Fruit fly (Drosophila melanogaster) whole organism, prepupa: ENCODE measurements around the gene SamDC.

Source experiments
- CG10631 ChIP-seq: fragments of 200-800 bp; sonication (Bioruptor generic); optimal IDR thresholded peaks from 2 replicates; lab custom pipeline; 2016; ENCODE audit warnings: missing biosample characterization, missing genetic modification characterization
- CG10669 ChIP-seq: fragments of 200-800 bp; sonication (Bioruptor generic); optimal IDR thresholded peaks from 3 replicates; lab custom pipeline; 2018; ENCODE audit warnings: missing biosample characterization, mild to moderate bottlenecking, missing genetic modification characterization, moderate library complexity
- CG11294 ChIP-seq: fragments of 200-800 bp; sonication (Bioruptor generic); IDR thresholded peaks from 2 replicates; pipeline ENCODE4 v1.3.6; 2022; ENCODE audit warnings: missing biosample characterization, missing genetic modification characterization
- CG11762 ChIP-seq: fragments of 200-800 bp; sonication (Bioruptor generic); optimal IDR thresholded peaks from 3 replicates; lab custom pipeline; 2016; ENCODE audit warnings: missing biosample characterization, missing genetic modification characterization; ENCODE audit not compliant: insufficient read depth
- CG15336 ChIP-seq: fragments of 200-800 bp; sonication (Bioruptor generic); IDR thresholded peaks from 2 replicates; pipeline ENCODE4 v1.3.6; 2022; ENCODE audit warnings: missing biosample characterization, missing genetic modification characterization
- CG3032 ChIP-seq: fragments of 200-800 bp; optimal IDR thresholded peaks from 2 replicates; lab custom pipeline; 2019; ENCODE audit warnings: missing biosample characterization, mild to moderate bottlenecking, missing genetic modification characterization, moderate library complexity
- CG32006 ChIP-seq: fragments of 200-800 bp; sonication (Bioruptor generic); optimal IDR thresholded peaks from 3 replicates; lab custom pipeline; 2017; ENCODE audit warnings: missing biosample characterization, mild to moderate bottlenecking, missing genetic modification characterization
- CG34406 ChIP-seq: fragments of 200-800 bp; sonication (Bioruptor generic); optimal IDR thresholded peaks from 3 replicates; lab custom pipeline; 2016; ENCODE audit warnings: missing biosample characterization, missing genetic modification characterization
- CG4318 ChIP-seq: fragments of 200-800 bp; sonication (Bioruptor generic); optimal IDR thresholded peaks from 3 replicates; lab custom pipeline; 2017; ENCODE audit warnings: missing biosample characterization, mild to moderate bottlenecking, missing genetic modification characterization
- CG6163 ChIP-seq: fragments of 200-800 bp; sonication (Bioruptor generic); IDR thresholded peaks from 3 replicates; pipeline ENCODE4 v1.3.6; 2022; ENCODE audit warnings: missing biosample characterization, missing genetic modification characterization
- CG7368 ChIP-seq: fragments of 200-800 bp; sonication (Bioruptor generic); optimal IDR thresholded peaks from 3 replicates; lab custom pipeline; 2016; ENCODE audit warnings: missing biosample characterization, missing genetic modification characterization
- Gug ChIP-seq: fragments of 200-800 bp; sonication (Bioruptor generic); IDR thresholded peaks from 2 replicates; pipeline ENCODE4 v1.3.6; 2022; ENCODE audit warnings: missing biosample characterization, missing genetic modification characterization
- Hr38 ChIP-seq: sonication (Bioruptor generic); optimal IDR thresholded peaks from 2 replicates; lab custom pipeline; 2016; ENCODE audit warnings: missing biosample characterization, missing genetic modification characterization
- Hr39 ChIP-seq: fragments of 200-800 bp; sonication (Bioruptor generic); optimal IDR thresholded peaks from 2 replicates; lab custom pipeline; 2016; ENCODE audit warnings: missing biosample characterization, missing genetic modification characterization
- Hr4 ChIP-seq: fragments of 200-800 bp; sonication (Bioruptor generic); optimal IDR thresholded peaks from 3 replicates; lab custom pipeline; 2016; ENCODE audit warnings: missing biosample characterization, missing genetic modification characterization
- achi ChIP-seq: fragments of 200-800 bp; sonication (Bioruptor generic); optimal IDR thresholded peaks from 3 replicates; lab custom pipeline; 2016; ENCODE audit warnings: missing biosample characterization, missing genetic modification characterization
- cyc ChIP-seq: fragments of 200-800 bp; sonication (Bioruptor generic); optimal IDR thresholded peaks from 3 replicates; lab custom pipeline; 2016; ENCODE audit warnings: missing biosample characterization, missing genetic modification characterization
- dsx ChIP-seq: fragments of 200-800 bp; optimal IDR thresholded peaks from 3 replicates; lab custom pipeline; 2019; ENCODE audit warnings: missing biosample characterization, mild to moderate bottlenecking, missing genetic modification characterization, moderate library complexity; ENCODE audit not compliant: poor library complexity, severe bottlenecking
- fd59A ChIP-seq: fragments of 200-800 bp; sonication (Bioruptor generic); optimal IDR thresholded peaks from 2 replicates; lab custom pipeline; 2017; ENCODE audit warnings: missing biosample characterization, mild to moderate bottlenecking, missing genetic modification characterization, missing genetic modification reagents
- lz ChIP-seq: fragments of 200-800 bp; sonication (Bioruptor generic); optimal IDR thresholded peaks from 3 replicates; lab custom pipeline; 2016; ENCODE audit warnings: missing biosample characterization, missing genetic modification characterization
- spab ChIP-seq: fragments of 200-800 bp; sonication (Bioruptor generic); optimal IDR thresholded peaks from 2 replicates; lab custom pipeline; 2017; ENCODE audit warnings: missing biosample characterization, mild to moderate bottlenecking, missing genetic modification characterization, missing genetic modification reagents
- ss ChIP-seq, 2 experiments: fragments of 200-800 bp; sonication (Bioruptor generic); optimal IDR thresholded peaks; 2 replicates in 1 of 2; 3 replicates in 1 of 2; lab custom pipeline; 2017 to 2018; ENCODE audit warnings: mild to moderate bottlenecking in 2 of 2, missing biosample characterization in 2 of 2, missing genetic modification characterization in 2 of 2, moderate library complexity in 1 of 2
- svp ChIP-seq: fragments of 200-800 bp; sonication (Bioruptor generic); peaks from one replicate; lab custom pipeline; 2016; ENCODE audit warnings: missing biosample characterization, missing genetic modification characterization
- vri ChIP-seq: fragments of 200-800 bp; sonication (Bioruptor generic); optimal IDR thresholded peaks from 3 replicates; lab custom pipeline; 2016; ENCODE audit warnings: missing biosample characterization, mild to moderate bottlenecking, missing genetic modification characterization

The SamDC gene

dm6 chr2L:10387869-10388726 lies 48.8 kb downstream of the SamDC start, which contains the start of gene da (continued):
- TF ChIP-seq Hr38 (no peak), CG3032 (peak; percentile 61), CG11762 (GFP tag; lab: Kevin White, UChicago) (no peak), Hr39 (GFP tag; lab: Kevin White, UChicago) (peak; percentile 63), CG15336 (0 out of 2 replicates have a peak, but pooled peaks have one; percentile 31), spab (GFP tag; lab: Kevin White, UChicago) (no peak), CG10631 (GFP tag; lab: Kevin White, UChicago) (no peak), cyc (GFP tag; lab: Kevin White, UChicago) (peak; percentile 50), Gug (GFP tag; lab: Robert Waterston, UW) (no peak), CG11294 (GFP tag; lab: Robert Waterston, UW) (no peak), CG34406 (GFP tag; lab: Kevin White, UChicago) (no peak), lz (GFP tag; lab: Kevin White, UChicago) (peak; percentile 61), ss (GFP tag; optimal IDR thresholded peaks at IDR 0.05; lab: Kevin White, UChicago) (peak in 1 of 2 experiments; percentile 24), dsx (GFP tag; lab: Kevin White, UChicago) (peak; percentile 29), CG10669 (GFP tag; lab: Kevin White, UChicago) (peak; percentile 22), CG32006 (GFP tag; lab: Kevin White, UChicago) (no peak), Hr4 (peak; percentile 54), CG6163 (GFP tag; lab: Robert Waterston, UW) (no peak), achi (GFP tag; lab: Kevin White, UChicago) (peak; percentile 45), vri (GFP tag; lab: Kevin White, UChicago) (peak; percentile 45), CG4318 (GFP tag; lab: Kevin White, UChicago) (no peak), CG7368 (GFP tag; lab: Kevin White, UChicago) (peak; percentile 24), fd59A (GFP tag; lab: Kevin White, UChicago) (no peak), svp (no peak)
